Fruit fly (Drosophila melanogaster) whole organism, embryonic: ENCODE measurements around the gene CG14036.

Source experiments
- CG10959 ChIP-seq: fragments of 200-800 bp; sonication (Bioruptor generic); IDR thresholded peaks from 2 replicates; pipeline ENCODE4 v1.3.6; 2022; ENCODE audit warnings: missing biosample characterization, missing genetic modification characterization
- CG10979 ChIP-seq: fragments of 200-800 bp; sonication (Bioruptor generic); optimal IDR thresholded peaks from 2 replicates; lab custom pipeline; 2018; ENCODE audit warnings: missing biosample characterization, mild to moderate bottlenecking, missing genetic modification characterization, moderate library complexity
- CG11085 ChIP-seq: fragments of 200-800 bp; sonication (Bioruptor generic); IDR thresholded peaks from 2 replicates; pipeline ENCODE4 v1.3.6; 2022; ENCODE audit warnings: missing biosample characterization, missing genetic modification characterization
- CG11398 ChIP-seq: fragments of 200-800 bp; sonication (Bioruptor generic); optimal IDR thresholded peaks from 2 replicates; lab custom pipeline; 2016; ENCODE audit warnings: missing biosample characterization, missing genetic modification characterization
- CG11560 ChIP-seq: fragments of 200-800 bp; sonication (Bioruptor generic); IDR thresholded peaks from 3 replicates; pipeline ENCODE4 v1.3.6; 2022; ENCODE audit warnings: missing biosample characterization, missing genetic modification characterization
- CG13775 ChIP-seq: fragments of 200-800 bp; sonication (Bioruptor generic); optimal IDR thresholded peaks from 3 replicates; lab custom pipeline; 2017; ENCODE audit warnings: missing biosample characterization, mild to moderate bottlenecking, missing genetic modification characterization
- CG1602 ChIP-seq: fragments of 200-800 bp; sonication (Bioruptor generic); optimal IDR thresholded peaks from 3 replicates; lab custom pipeline; 2016; ENCODE audit warnings: missing biosample characterization, missing genetic modification characterization
- CG1647 ChIP-seq: fragments of 200-800 bp; sonication (Bioruptor generic); optimal IDR thresholded peaks from 3 replicates; lab custom pipeline; 2016; ENCODE audit warnings: missing biosample characterization, missing genetic modification characterization
- CG17186 ChIP-seq: fragments of 200-800 bp; sonication (Bioruptor generic); optimal IDR thresholded peaks from 3 replicates; lab custom pipeline; 2017; ENCODE audit warnings: missing biosample characterization, missing genetic modification reagents, missing genetic modification characterization
- CG17361 ChIP-seq: fragments of 200-800 bp; sonication (Bioruptor generic); IDR thresholded peaks from 3 replicates; pipeline ENCODE4 v1.3.6; 2022; ENCODE audit warnings: missing biosample characterization, missing genetic modification characterization
- CG17385 ChIP-seq: fragments of 200-800 bp; sonication (Bioruptor generic); optimal IDR thresholded peaks from 3 replicates; lab custom pipeline; 2018; ENCODE audit warnings: missing biosample characterization, mild to moderate bottlenecking, missing genetic modification characterization
- CG17612 ChIP-seq: fragments of 200-800 bp; sonication (Bioruptor generic); IDR thresholded peaks from 2 replicates; pipeline ENCODE4 v1.3.6; 2022; ENCODE audit warnings: missing biosample characterization, missing genetic modification characterization
- CG17829 ChIP-seq: fragments of 200-800 bp; optimal IDR thresholded peaks from 2 replicates; lab custom pipeline; 2019; ENCODE audit warnings: missing biosample characterization, mild to moderate bottlenecking, missing genetic modification characterization, moderate library complexity
- CG18262 ChIP-seq: fragments of 200-800 bp; optimal IDR thresholded peaks from 3 replicates; lab custom pipeline; 2019; ENCODE audit warnings: missing biosample characterization, mild to moderate bottlenecking, missing genetic modification characterization, moderate library complexity
- CG18619 ChIP-seq: fragments of 200-800 bp; sonication (Bioruptor generic); optimal IDR thresholded peaks from 3 replicates; lab custom pipeline; 2017; ENCODE audit warnings: missing biosample characterization, mild to moderate bottlenecking, missing genetic modification characterization
- CG3163 ChIP-seq: fragments of 200-800 bp; sonication (Bioruptor generic); optimal IDR thresholded peaks from 3 replicates; lab custom pipeline; 2016; ENCODE audit warnings: missing biosample characterization, missing genetic modification characterization
- CG3838 ChIP-seq: fragments of 200-800 bp; sonication (Bioruptor generic); optimal IDR thresholded peaks from 3 replicates; lab custom pipeline; 2016; ENCODE audit warnings: missing biosample characterization, missing genetic modification characterization
- CG42726 ChIP-seq: fragments of 200-800 bp; sonication (Bioruptor generic); IDR thresholded peaks from 2 replicates; pipeline ENCODE4 v1.3.6; 2022; ENCODE audit warnings: missing biosample characterization, missing genetic modification characterization; ENCODE audit not compliant: partially characterized antibody
- CG4360 ChIP-seq: fragments of 200-800 bp; sonication (Bioruptor generic); IDR thresholded peaks from 2 replicates; pipeline ENCODE4 v1.3.6; 2022; ENCODE audit warnings: missing biosample characterization, missing genetic modification characterization
- CG43689 ChIP-seq: fragments of 200-800 bp; sonication (Bioruptor generic); IDR thresholded peaks from 2 replicates; pipeline ENCODE4 v1.3.6; 2022; ENCODE audit warnings: missing biosample characterization, missing genetic modification characterization
- CG6272 ChIP-seq: fragments of 200-800 bp; sonication (Bioruptor generic); IDR thresholded peaks from 2 replicates; pipeline ENCODE4 v1.3.6; 2022; ENCODE audit warnings: missing biosample characterization, missing genetic modification characterization
- CG6683 ChIP-seq: fragments of 200-800 bp; sonication (Bioruptor generic); optimal IDR thresholded peaks from 2 replicates; lab custom pipeline; 2017; ENCODE audit warnings: missing biosample characterization, mild to moderate bottlenecking, missing genetic modification characterization, missing genetic modification reagents
- CG9932 ChIP-seq: fragments of 200-800 bp; sonication (Bioruptor generic); IDR thresholded peaks from 2 replicates; pipeline ENCODE4 v1.3.6; 2022; ENCODE audit warnings: missing biosample characterization, missing genetic modification characterization
- Chrac-16 ChIP-seq: fragments of 200-800 bp; sonication (Bioruptor generic); optimal IDR thresholded peaks from 3 replicates; lab custom pipeline; 2016; ENCODE audit warnings: missing biosample characterization, missing genetic modification characterization
- D ChIP-seq, 2 experiments: fragments of 200-800 bp in 1 of 2; fragments of >200 bp in 1 of 2; sonication (Bioruptor generic) in 1 of 2; optimal IDR thresholded peaks; 2 replicates in 1 of 2; 3 replicates in 1 of 2; lab custom pipeline; 2017; ENCODE audit warnings: mild to moderate bottlenecking in 1 of 2, missing biosample characterization in 1 of 2, missing genetic modification characterization in 1 of 2, missing genetic modification reagents in 1 of 2
- Dip3 ChIP-seq: fragments of 200-800 bp; sonication (Bioruptor generic); optimal IDR thresholded peaks from 3 replicates; lab custom pipeline; 2016; ENCODE audit warnings: missing biosample characterization, missing genetic modification characterization
- H2.0 ChIP-seq: fragments of 200-800 bp; sonication (Bioruptor generic); IDR thresholded peaks from 2 replicates; pipeline ENCODE4 v1.3.6; 2022; ENCODE audit warnings: missing biosample characterization, missing genetic modification characterization
- HHEX ChIP-seq: fragments of 200-800 bp; sonication (Bioruptor generic); optimal IDR thresholded peaks from 3 replicates; lab custom pipeline; 2017; ENCODE audit warnings: missing biosample characterization, mild to moderate bottlenecking, missing genetic modification characterization, missing genetic modification reagents
- Hr3 ChIP-seq: fragments of 200-800 bp; sonication (Bioruptor generic); optimal IDR thresholded peaks from 3 replicates; lab custom pipeline; 2016; ENCODE audit warnings: missing biosample characterization, missing genetic modification characterization
- Med ChIP-seq: fragments of 200-800 bp; sonication (Bioruptor generic); peaks from one replicate; lab custom pipeline; 2016; ENCODE audit warnings: missing biosample characterization, missing genetic modification characterization, mild to moderate bottlenecking, inconsistent platforms, moderate library complexity
- Optix ChIP-seq: fragments of 200-800 bp; sonication (Bioruptor generic); IDR thresholded peaks from 3 replicates; pipeline ENCODE4 v1.3.6; 2022; ENCODE audit warnings: missing biosample characterization, missing genetic modification characterization
- PHDP ChIP-seq: fragments of 200-800 bp; sonication (Bioruptor generic); optimal IDR thresholded peaks from 3 replicates; lab custom pipeline; 2018; ENCODE audit warnings: missing biosample characterization, mild to moderate bottlenecking, missing genetic modification characterization, moderate library complexity
- Stat92E ChIP-seq, 3 experiments: fragments of >200 bp in 2 of 3; fragments of 200-800 bp in 1 of 3; sonication (Bioruptor generic) in 1 of 3; optimal IDR thresholded peaks; 2 replicates each; lab custom pipeline; 2017 to 2019; ENCODE audit warnings: missing biosample characterization in 3 of 3, missing genetic modification characterization in 3 of 3, mild to moderate bottlenecking in 1 of 3, moderate library complexity in 1 of 3
- ap ChIP-seq: fragments of 200-800 bp; sonication (Bioruptor generic); IDR thresholded peaks from 2 replicates; pipeline ENCODE4 v1.3.6; 2022; ENCODE audit warnings: missing biosample characterization, missing genetic modification characterization
- ash1 ChIP-seq: fragments of 200-800 bp; sonication (Bioruptor generic); optimal IDR thresholded peaks from 2 replicates; lab custom pipeline; 2018; ENCODE audit warnings: missing biosample characterization, mild to moderate bottlenecking, missing genetic modification characterization
- ato ChIP-seq: fragments of 200-800 bp; sonication (Bioruptor generic); IDR thresholded peaks from 2 replicates; pipeline ENCODE4 v1.3.6; 2022; ENCODE audit warnings: missing biosample characterization, missing genetic modification characterization; ENCODE audit not compliant: partially characterized antibody
- btn ChIP-seq: fragments of 200-800 bp; sonication (Bioruptor generic); optimal IDR thresholded peaks from 2 replicates; lab custom pipeline; 2016; ENCODE audit warnings: missing biosample characterization, missing genetic modification characterization
- crp ChIP-seq, 2 experiments: fragments of 200-800 bp; sonication (Bioruptor generic); optimal IDR thresholded peaks; 2 replicates in 1 of 2; 3 replicates in 1 of 2; lab custom pipeline; 2017; ENCODE audit warnings: missing biosample characterization in 2 of 2, missing genetic modification characterization in 2 of 2, mild to moderate bottlenecking in 1 of 2, moderate library complexity in 1 of 2
- ham ChIP-seq: fragments of 200-800 bp; sonication (Bioruptor generic); IDR thresholded peaks from 2 replicates; pipeline ENCODE4 v1.3.6; 2022; ENCODE audit warnings: missing biosample characterization, missing genetic modification characterization
- hkb ChIP-seq, 2 experiments: fragments of 200-800 bp in 1 of 2; fragments of >200 bp in 1 of 2; sonication (Bioruptor generic) in 1 of 2; IDR thresholded peaks in 1 of 2; optimal IDR thresholded peaks in 1 of 2; 2 replicates each; pipeline versions ENCODE4 v1.3.6 to Lab custom; 2017 to 2022; ENCODE audit warnings: missing biosample characterization in 1 of 2, missing genetic modification characterization in 1 of 2
- jumu ChIP-seq: fragments of 200-800 bp; sonication (Bioruptor generic); optimal IDR thresholded peaks from 3 replicates; lab custom pipeline; 2016; ENCODE audit warnings: missing biosample characterization, missing genetic modification characterization
- odd ChIP-seq: fragments of 200-800 bp; sonication (Bioruptor generic); optimal IDR thresholded peaks from 2 replicates; lab custom pipeline; 2017; ENCODE audit warnings: missing biosample characterization, mild to moderate bottlenecking, missing genetic modification characterization
- p53 ChIP-seq: fragments of 200-800 bp; sonication (Bioruptor generic); optimal IDR thresholded peaks from 2 replicates; lab custom pipeline; 2016; ENCODE audit warnings: missing biosample characterization, missing genetic modification characterization
- psq ChIP-seq: fragments of 200-800 bp; sonication (Bioruptor generic); optimal IDR thresholded peaks from 2 replicates; lab custom pipeline; 2017; ENCODE audit warnings: missing biosample characterization, missing genetic modification characterization
- seq ChIP-seq: fragments of 200-800 bp; sonication (Bioruptor generic); IDR thresholded peaks from 2 replicates; pipeline ENCODE4 v1.3.6; 2022; ENCODE audit warnings: missing biosample characterization, missing genetic modification characterization
- tap ChIP-seq: fragments of 200-800 bp; optimal IDR thresholded peaks from 3 replicates; lab custom pipeline; 2019; ENCODE audit warnings: missing biosample characterization, mild to moderate bottlenecking, missing genetic modification characterization, moderate library complexity
- tna ChIP-seq: fragments of 200-800 bp; sonication (Bioruptor generic); IDR thresholded peaks from 2 replicates; pipeline ENCODE4 v1.3.6; 2022; ENCODE audit warnings: missing biosample characterization, missing genetic modification characterization; ENCODE audit not compliant: partially characterized antibody
- wdn ChIP-seq: fragments of 200-800 bp; sonication (Bioruptor generic); IDR thresholded peaks from 2 replicates; pipeline ENCODE4 v1.3.6; 2022; ENCODE audit warnings: missing biosample characterization, missing genetic modification characterization
- z ChIP-seq: fragments of 200-800 bp; sonication (Bioruptor generic); IDR thresholded peaks from 3 replicates; pipeline ENCODE4 v1.3.6; 2022; ENCODE audit warnings: missing biosample characterization, missing genetic modification characterization

CG14036 gene

DNA sequence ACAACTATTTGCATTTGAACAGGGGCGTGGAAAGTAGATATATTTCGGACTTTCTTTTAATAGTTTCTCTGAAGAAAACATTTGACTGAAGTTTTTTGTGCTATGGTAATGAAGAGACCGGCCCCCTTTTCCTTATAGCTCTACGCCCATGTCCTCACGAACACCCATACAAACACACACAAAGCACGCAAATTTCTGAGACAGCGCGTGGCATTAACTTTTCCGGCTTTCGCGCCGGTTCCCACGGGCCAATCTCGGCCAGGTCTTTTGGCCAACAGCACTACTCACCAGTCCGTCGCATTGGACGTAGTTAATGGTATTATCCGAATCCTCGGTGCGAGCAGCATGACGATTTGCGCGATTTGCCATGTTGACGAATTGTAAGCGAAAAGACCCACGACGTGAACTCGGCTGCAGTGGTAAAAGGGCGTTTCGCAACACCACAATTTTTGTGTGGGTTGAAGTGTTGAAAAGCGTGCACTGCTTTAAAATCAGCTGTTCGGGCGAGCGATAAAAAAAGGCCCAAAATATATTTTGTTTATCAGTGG is 2.4 kb downstream of the CG14036 start, which contains the start of gene senju (continued):
- 0 out of 2 replicates have a peak, but pooled peaks have one; percentile 27 for TF ChIP-seq CG6272 (GFP tag; lab: Robert Waterston, UW)
- TF ChIP-seq CG1602 (GFP tag; lab: Kevin White, UChicago), result peak; percentile 69
- TF ChIP-seq CG17612, result no peak
- peak; percentile 83 for TF ChIP-seq CG17186 (GFP tag; lab: Kevin White, UChicago)
- TF ChIP-seq CG18619 (GFP tag; lab: Kevin White, UChicago), result peak; percentile 87
- peak; percentile 89 for TF ChIP-seq jumu (GFP tag; lab: Kevin White, UChicago)
- peak; percentile 69 for TF ChIP-seq p53 (GFP tag; lab: Kevin White, UChicago)
- no peak for TF ChIP-seq hkb (optimal IDR thresholded peaks at IDR 0.05; lab: Kevin White, UChicago)
- TF ChIP-seq hkb (GFP tag; IDR thresholded peaks at IDR 0.05; lab: Robert Waterston, UW), result peak; percentile 84
- peak; percentile 74 for TF ChIP-seq ash1
- TF ChIP-seq CG4360 (GFP tag; lab: Robert Waterston, UW), result peak; percentile 51; the same call in 1 of the 2 replicates
- peak; percentile 76 for TF ChIP-seq CG43689 (GFP tag; lab: Robert Waterston, UW)
- no peak for TF ChIP-seq CG11560 (tag; lab: Robert Waterston, UW)
- peak; percentile 76 for TF ChIP-seq CG10979 (tag; lab: Kevin White, UChicago)
- TF ChIP-seq Hr3 (GFP tag; lab: Kevin White, UChicago), result peak; percentile 83
- TF ChIP-seq tna (GFP tag; lab: Robert Waterston, UW), result no peak
- peak; percentile 45 for TF ChIP-seq CG1647
- peak; percentile 98 for TF ChIP-seq Med (GFP tag; lab: Kevin White, UChicago)
- TF ChIP-seq crp (GFP tag; optimal IDR thresholded peaks at IDR 0.05; lab: Kevin White, UChicago), result peak; percentile 92 to 99
- peak; percentile 33 for TF ChIP-seq CG3838
- peak; percentile 63 for TF ChIP-seq Dip3 (GFP tag; lab: Kevin White, UChicago)
- TF ChIP-seq H2.0 (GFP tag; lab: Robert Waterston, UW), result peak; percentile 70
- peak; percentile 63 for TF ChIP-seq CG17829 (tag; lab: Kevin White, UChicago)
- TF ChIP-seq CG18262 (tag; lab: Kevin White, UChicago), result peak; percentile 78
- peak; percentile 66 for TF ChIP-seq ato
- TF ChIP-seq CG10959 (GFP tag; lab: Robert Waterston, UW), result peak; percentile 50; the same call in 1 of the 2 replicates
- TF ChIP-seq Chrac-16 (GFP tag; lab: Kevin White, UChicago), result peak; percentile 90
- TF ChIP-seq CG9932 (GFP tag; lab: Robert Waterston, UW), result peak; percentile 83
- TF ChIP-seq CG11398 (GFP tag; lab: Kevin White, UChicago), result peak; percentile 85
- peak; percentile 50 for TF ChIP-seq tap (tag; lab: Kevin White, UChicago)
- peak; percentile 58 for TF ChIP-seq psq (GFP tag; lab: Kevin White, UChicago)
- peak in 1 of 3 experiments; percentile 8 for TF ChIP-seq Stat92E (GFP tag; optimal IDR thresholded peaks at IDR 0.05; lab: Kevin White, UChicago)
- peak; percentile 36; the same call in 1 of the 2 replicates for TF ChIP-seq CG42726 (GFP tag; lab: Robert Waterston, UW)
- TF ChIP-seq CG17385 (GFP tag; lab: Kevin White, UChicago), result peak; percentile 83
- TF ChIP-seq HHEX (GFP tag; lab: Kevin White, UChicago), result peak; percentile 80
- peak; percentile 67 for TF ChIP-seq D (optimal IDR thresholded peaks at IDR 0.05; lab: Kevin White, UChicago)
- TF ChIP-seq D (GFP tag; optimal IDR thresholded peaks at IDR 0.05; lab: Kevin White, UChicago), result peak; percentile 55
- peak; percentile 78 for TF ChIP-seq CG17361 (GFP tag; lab: Robert Waterston, UW)
- peak; percentile 51 for TF ChIP-seq CG11085 (GFP tag; lab: Robert Waterston, UW)
- peak; percentile 40; the same call in 1 of the 2 replicates for TF ChIP-seq ham
- TF ChIP-seq z, result 0 out of 3 replicates have a peak, but pooled peaks have one; percentile 33
- peak; percentile 84 for TF ChIP-seq CG13775 (GFP tag; lab: Kevin White, UChicago)
- TF ChIP-seq seq, result peak; percentile 81
- TF ChIP-seq wdn (GFP tag; lab: Robert Waterston, UW), result peak; percentile 66
- peak; percentile 87 for TF ChIP-seq PHDP (tag; lab: Kevin White, UChicago)
- peak; percentile 79 for TF ChIP-seq odd (GFP tag; lab: Kevin White, UChicago)
- TF ChIP-seq Optix (GFP tag; lab: Robert Waterston, UW), result peak; percentile 81
- peak; percentile 73 for TF ChIP-seq CG3163
- peak; percentile 78 for TF ChIP-seq btn
- peak; percentile 70 for TF ChIP-seq CG6683 (GFP tag; lab: Kevin White, UChicago)
- TF ChIP-seq ap (GFP tag; lab: Robert Waterston, UW), result peak; percentile 75; the same call in 1 of the 2 replicates
